Worm (Caenorhabditis elegans) whole organism, L4/young adult: ENCODE results near the gene dnc-4.
A peak's percentile ranks its signal among the peaks of the same experiment; 100 is the strongest.

Source experiments
- W03F9.2 ChIP-seq: fragments of 150-350 bp; optimal IDR thresholded peaks from 2 replicates; lab custom pipeline; 2014; ENCODE audit warnings: missing biosample characterization, missing genetic modification characterization
- dao-5 ChIP-seq: sonication (generic microtip); optimal IDR thresholded peaks from 2 replicates; lab custom pipeline; 2016; ENCODE audit warnings: missing genotype, missing genetic modification characterization, moderate library complexity, missing compliant biosample characterization
- him-1 ChIP-seq: sonication (generic microtip); optimal IDR thresholded peaks from 2 replicates; lab custom pipeline; 2016; ENCODE audit warnings: missing genotype, missing genetic modification reagents, missing genetic modification characterization, missing compliant biosample characterization

Gene dnc-4

DNA sequence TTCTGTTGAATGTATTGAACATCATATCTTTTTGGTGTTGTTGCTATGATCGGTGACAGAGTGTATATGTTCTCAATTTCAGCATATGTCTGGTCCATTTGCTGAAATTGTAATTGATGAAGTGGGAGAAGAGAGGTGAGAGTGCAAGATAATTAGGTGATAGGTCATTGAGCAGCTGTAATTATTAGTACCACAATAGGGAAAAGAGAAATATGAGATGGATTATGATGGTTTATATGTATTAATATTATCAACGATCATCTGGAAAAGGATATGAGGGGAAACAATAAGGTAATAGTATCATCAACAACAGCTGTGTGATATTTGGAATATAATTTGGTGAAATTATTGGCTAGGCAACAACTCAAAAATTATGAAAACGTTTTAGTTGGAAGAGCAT is 7.3 kb downstream of the dnc-4 start, which contains the start of gene Y42H9B.3:
Gene Y42H9B.3 (minus strand): TSS at position 101 of the 400 bp plus-strand sequence.
- TF ChIP-seq W03F9.2 (tag; lab: Kevin White, UChicago) = no peak
- TF ChIP-seq him-1 = no peak
- no peak for TF ChIP-seq dao-5 (tag; lab: Kevin White, UChicago)

DNA sequence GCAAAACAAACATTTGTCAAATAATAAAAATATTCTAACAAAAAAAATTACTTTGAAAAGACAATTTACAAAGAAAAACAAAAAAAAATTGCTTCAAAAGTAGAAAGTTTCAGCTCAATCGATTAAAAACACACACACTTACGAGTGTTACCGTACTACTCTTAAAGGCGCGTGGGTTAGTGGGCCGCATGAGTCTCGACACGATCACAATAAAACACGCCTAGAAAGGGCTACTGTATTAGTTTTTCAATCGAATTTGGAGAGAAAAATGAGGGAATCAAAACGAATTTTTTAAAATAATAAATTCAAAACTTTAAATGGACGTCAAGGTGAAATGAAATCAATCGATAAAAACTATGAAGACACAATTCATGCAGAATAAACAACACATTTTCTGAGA is 9.1 kb downstream of the dnc-4 start:
- no peak for TF ChIP-seq dao-5 (tag; lab: Kevin White, UChicago)
- no peak for TF ChIP-seq him-1
- TF ChIP-seq W03F9.2 (tag; lab: Kevin White, UChicago) = peak; percentile 31

DNA sequence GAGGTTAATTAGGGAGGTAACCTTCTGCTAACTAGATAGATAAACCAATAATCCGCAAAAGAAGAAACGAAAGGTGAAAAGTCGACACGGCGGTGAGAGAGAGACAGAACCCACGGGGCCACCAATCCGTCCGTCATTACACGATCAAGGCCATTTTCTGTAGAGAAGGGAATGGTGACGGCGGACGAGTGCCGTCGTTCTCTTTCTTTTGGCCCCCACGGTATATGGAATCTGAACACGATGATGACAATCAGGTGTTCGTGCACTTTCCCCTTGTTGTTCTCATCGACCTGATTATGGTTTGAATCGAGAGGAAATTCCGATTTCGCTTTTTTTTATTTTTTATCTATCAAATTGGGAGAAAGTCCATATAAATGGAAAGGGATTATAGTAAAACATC is 10.2 kb downstream of the dnc-4 start:
- no peak for TF ChIP-seq him-1
- TF ChIP-seq W03F9.2 (tag; lab: Kevin White, UChicago) = no peak
- TF ChIP-seq dao-5 (tag; lab: Kevin White, UChicago) = no peak

- no peak for TF ChIP-seq W03F9.2 (tag; lab: Kevin White, UChicago)
Measured at ce11 chrIV:8008137-8008536, 11.5 kb downstream of the dnc-4 start.

DNA sequence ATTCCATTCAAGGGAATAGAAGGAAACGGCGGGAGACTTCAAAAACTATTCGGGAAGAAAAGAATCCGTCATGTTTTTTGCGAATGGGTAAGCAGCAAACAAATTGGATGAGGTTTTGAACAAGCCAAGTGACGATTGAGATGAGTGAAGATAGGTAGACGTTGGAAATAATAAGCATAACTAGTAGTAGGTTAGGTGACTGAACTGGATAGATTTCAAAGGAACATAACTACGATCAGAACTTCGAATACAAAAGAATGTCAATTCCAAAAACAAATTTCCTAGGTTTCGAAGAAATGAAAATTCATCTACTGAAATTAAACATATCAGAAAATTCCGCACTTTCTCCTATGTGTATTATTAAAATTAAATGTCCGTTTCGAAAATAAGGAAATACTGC is 12.1 kb downstream of the dnc-4 start:
- TF ChIP-seq him-1 (no peak), W03F9.2 (tag; lab: Kevin White, UChicago) (no peak), dao-5 (tag; lab: Kevin White, UChicago) (no peak)

- no peak for TF ChIP-seq W03F9.2 (tag; lab: Kevin White, UChicago)
- TF ChIP-seq him-1 = no peak
- TF ChIP-seq dao-5 (tag; lab: Kevin White, UChicago) = no peak
Measured at ce11 chrIV:8006161-8006560, 13.4 kb downstream of the dnc-4 start.

DNA sequence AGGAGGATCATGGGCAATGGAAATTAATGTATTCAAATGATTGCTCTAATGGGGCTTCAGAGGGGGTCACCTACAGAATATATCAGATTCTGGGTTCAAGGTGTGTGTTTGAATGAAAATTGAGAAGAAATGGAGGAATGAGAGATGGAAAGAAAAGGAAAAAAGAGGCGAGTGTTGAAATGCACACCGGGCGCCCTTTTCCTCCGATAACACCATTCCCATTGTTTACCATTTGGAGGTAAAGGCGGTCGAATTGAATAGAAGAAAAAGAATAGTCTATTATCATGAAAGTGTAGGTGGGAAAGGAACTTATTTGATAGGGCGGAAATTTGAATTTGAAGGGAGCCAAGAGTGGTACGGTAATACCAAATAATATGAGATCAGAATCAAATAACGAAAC is 14.2 kb downstream of the dnc-4 start:
- TF ChIP-seq him-1 (no peak), W03F9.2 (tag; lab: Kevin White, UChicago) (no peak), dao-5 (tag; lab: Kevin White, UChicago) (no peak)

ce11 chrIV:8004019-8004418 is 15.6 kb downstream of the dnc-4 start, which contains the start of gene rig-4:
rig-4 (minus strand) TSS chrIV:8004119.
- TF ChIP-seq dao-5 (tag; lab: Kevin White, UChicago) (no peak), him-1 (no peak), W03F9.2 (tag; lab: Kevin White, UChicago) (no peak)

ce11 chrIV:8000763-8001162 is 18.8 kb downstream of the dnc-4 start:
- TF ChIP-seq W03F9.2 (tag; lab: Kevin White, UChicago) = no peak
- TF ChIP-seq him-1 = no peak
- TF ChIP-seq dao-5 (tag; lab: Kevin White, UChicago) = no peak

- TF ChIP-seq W03F9.2 (tag; lab: Kevin White, UChicago) (no peak), dao-5 (tag; lab: Kevin White, UChicago) (no peak), him-1 (no peak)
Measured at ce11 chrIV:7994715-7995114, 24.9 kb downstream of the dnc-4 start.

ce11 chrIV:7988385-7988784 is 31.2 kb downstream of the dnc-4 start, which contains the start of gene col-115:
col-115 (plus strand) TSS chrIV:7988685.
- TF ChIP-seq dao-5 (tag; lab: Kevin White, UChicago) (no peak), W03F9.2 (tag; lab: Kevin White, UChicago) (no peak), him-1 (no peak)

ce11 chrIV:7987083-7987482 is 32.5 kb downstream of the dnc-4 start, which contains the start of gene mec-17:
mec-17 (minus strand) TSS chrIV:7987183.
- TF ChIP-seq him-1 = no peak

DNA sequence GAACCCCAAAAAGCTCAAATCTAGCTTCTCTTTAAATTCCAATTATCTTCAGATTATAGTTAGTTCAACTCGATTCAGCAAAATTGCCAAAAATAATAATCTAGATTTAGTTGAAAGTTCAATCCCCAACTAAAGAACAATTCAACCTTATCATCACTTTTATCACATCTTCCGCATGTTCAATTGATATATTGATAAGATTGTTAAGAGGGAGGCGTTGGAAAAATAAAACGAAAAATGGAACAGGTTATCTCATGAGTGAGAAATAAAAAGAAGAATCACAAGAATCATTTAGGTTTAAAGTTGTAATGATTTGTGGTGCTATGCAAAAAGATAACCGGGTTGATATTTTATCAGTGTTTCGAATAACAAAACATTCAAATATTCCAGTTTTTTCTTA is 33.9 kb downstream of the dnc-4 start:
- TF ChIP-seq W03F9.2 (tag; lab: Kevin White, UChicago) (no peak), him-1 (no peak), dao-5 (tag; lab: Kevin White, UChicago) (no peak)

DNA sequence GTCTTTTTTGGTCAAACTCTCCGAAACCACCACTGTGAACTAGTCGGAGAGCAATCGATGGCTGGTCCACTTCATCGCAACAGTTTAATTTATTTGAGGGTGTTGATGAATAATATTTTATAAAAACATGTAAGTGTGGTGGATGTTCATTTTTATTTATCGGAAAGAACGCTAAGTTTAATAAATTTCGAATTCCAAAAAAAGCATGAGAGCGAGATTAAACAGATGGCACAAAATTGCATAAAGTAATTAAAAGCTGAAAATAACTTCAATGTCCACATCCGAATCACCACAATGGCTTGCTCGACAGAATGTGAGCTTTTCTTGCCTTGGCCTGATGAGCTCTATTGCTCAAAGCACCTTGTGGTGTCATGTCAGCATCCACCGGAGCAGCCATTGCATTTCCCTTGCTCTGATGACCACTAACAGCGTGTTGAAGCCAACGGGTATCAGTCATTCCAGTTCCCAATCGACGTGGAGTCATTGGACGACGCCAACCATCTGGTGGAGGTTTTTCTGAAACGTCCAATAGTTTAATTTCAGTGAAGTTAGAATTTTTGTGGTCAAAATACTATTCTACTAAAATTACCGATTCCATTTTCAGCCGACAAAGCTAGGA is 35.8 kb downstream of the dnc-4 start:
- TF ChIP-seq W03F9.2 (tag; lab: Kevin White, UChicago) = no peak
- no peak for TF ChIP-seq him-1

ce11 chrIV:7983021-7983420 is 36.6 kb downstream of the dnc-4 start:
- TF ChIP-seq him-1 (no peak), W03F9.2 (tag; lab: Kevin White, UChicago) (no peak), dao-5 (tag; lab: Kevin White, UChicago) (no peak)
